Worm (Caenorhabditis elegans) whole organism, L4/young adult: Measurements from ENCODE around the gene D2045.9.

ENCODE experiments used
- dao-5 ChIP-seq: sonication (generic microtip); optimal IDR thresholded peaks from 2 replicates; lab custom pipeline; 2016; ENCODE audit warnings: missing genotype, missing genetic modification characterization, moderate library complexity, missing compliant biosample characterization
- him-1 ChIP-seq: sonication (generic microtip); optimal IDR thresholded peaks from 2 replicates; lab custom pipeline; 2016; ENCODE audit warnings: missing genotype, missing genetic modification reagents, missing genetic modification characterization, missing compliant biosample characterization

- TF ChIP-seq dao-5 (tag; lab: Kevin White, UChicago) (no peak), him-1 (no peak)
These were observed 12.0 kb upstream of the D2045.9 start for ce11 chrIII:10462935-10463548.
